Fruit fly (Drosophila melanogaster) whole organism, prepupa: ENCODE data around the gene CG10702.
A peak's percentile ranks its signal among the peaks of the same experiment; 100 is the strongest.

Experiments used
- CG10631 ChIP-seq: fragments of 200-800 bp; sonication (Bioruptor generic); optimal IDR thresholded peaks from 2 replicates; lab custom pipeline; 2016; ENCODE audit warnings: missing biosample characterization, missing genetic modification characterization
- CG11762 ChIP-seq: fragments of 200-800 bp; sonication (Bioruptor generic); optimal IDR thresholded peaks from 3 replicates; lab custom pipeline; 2016; ENCODE audit warnings: missing biosample characterization, missing genetic modification characterization; ENCODE audit not compliant: insufficient read depth
- CG11902 ChIP-seq: fragments of 200-800 bp; sonication (Bioruptor generic); optimal IDR thresholded peaks from 3 replicates; lab custom pipeline; 2016; ENCODE audit warnings: missing biosample characterization, missing genetic modification characterization
- CG15336 ChIP-seq: fragments of 200-800 bp; sonication (Bioruptor generic); IDR thresholded peaks from 2 replicates; pipeline ENCODE4 v1.3.6; 2022; ENCODE audit warnings: missing biosample characterization, missing genetic modification characterization
- CG3032 ChIP-seq: fragments of 200-800 bp; optimal IDR thresholded peaks from 2 replicates; lab custom pipeline; 2019; ENCODE audit warnings: missing biosample characterization, mild to moderate bottlenecking, missing genetic modification characterization, moderate library complexity
- CG31627 ChIP-seq: fragments of 200-800 bp; sonication (Bioruptor generic); optimal IDR thresholded peaks from 3 replicates; lab custom pipeline; 2016; ENCODE audit warnings: missing biosample characterization, missing genetic modification characterization
- CG32006 ChIP-seq: fragments of 200-800 bp; sonication (Bioruptor generic); optimal IDR thresholded peaks from 3 replicates; lab custom pipeline; 2017; ENCODE audit warnings: missing biosample characterization, mild to moderate bottlenecking, missing genetic modification characterization
- CG4318 ChIP-seq: fragments of 200-800 bp; sonication (Bioruptor generic); optimal IDR thresholded peaks from 3 replicates; lab custom pipeline; 2017; ENCODE audit warnings: missing biosample characterization, mild to moderate bottlenecking, missing genetic modification characterization
- CG6163 ChIP-seq: fragments of 200-800 bp; sonication (Bioruptor generic); IDR thresholded peaks from 3 replicates; pipeline ENCODE4 v1.3.6; 2022; ENCODE audit warnings: missing biosample characterization, missing genetic modification characterization
- CG6792 ChIP-seq: fragments of 200-800 bp; sonication (Bioruptor generic); optimal IDR thresholded peaks from 3 replicates; lab custom pipeline; 2016; ENCODE audit warnings: missing biosample characterization, missing genetic modification characterization
- CG6854 ChIP-seq: fragments of 200-800 bp; sonication (Bioruptor generic); optimal IDR thresholded peaks from 2 replicates; lab custom pipeline; 2017; ENCODE audit warnings: missing biosample characterization, mild to moderate bottlenecking, missing genetic modification characterization
- CG7368 ChIP-seq: fragments of 200-800 bp; sonication (Bioruptor generic); optimal IDR thresholded peaks from 3 replicates; lab custom pipeline; 2016; ENCODE audit warnings: missing biosample characterization, missing genetic modification characterization
- CG8119 ChIP-seq: fragments of 200-800 bp; sonication (Bioruptor generic); IDR thresholded peaks from 3 replicates; pipeline ENCODE4 v1.3.6; 2022; ENCODE audit warnings: missing biosample characterization, missing genetic modification characterization
- CG8632 ChIP-seq: fragments of 200-800 bp; sonication (Bioruptor generic); optimal IDR thresholded peaks from 3 replicates; lab custom pipeline; 2016; ENCODE audit warnings: missing biosample characterization, missing genetic modification characterization
- Eip93F ChIP-seq: fragments of 200-800 bp; sonication (Bioruptor generic); optimal IDR thresholded peaks from 2 replicates; lab custom pipeline; 2016; ENCODE audit warnings: missing biosample characterization, mild to moderate bottlenecking, missing genetic modification characterization
- Hr38 ChIP-seq: sonication (Bioruptor generic); optimal IDR thresholded peaks from 2 replicates; lab custom pipeline; 2016; ENCODE audit warnings: missing biosample characterization, missing genetic modification characterization
- Smox ChIP-seq: fragments of 200-800 bp; sonication (Bioruptor generic); optimal IDR thresholded peaks from 3 replicates; lab custom pipeline; 2016; ENCODE audit warnings: missing biosample characterization, missing genetic modification characterization
- Sox15 ChIP-seq: fragments of 200-800 bp; sonication (Bioruptor generic); optimal IDR thresholded peaks from 3 replicates; lab custom pipeline; 2016; ENCODE audit warnings: missing biosample characterization, missing genetic modification characterization
- achi ChIP-seq: fragments of 200-800 bp; sonication (Bioruptor generic); optimal IDR thresholded peaks from 3 replicates; lab custom pipeline; 2016; ENCODE audit warnings: missing biosample characterization, missing genetic modification characterization
- acj6 ChIP-seq: fragments of 200-800 bp; sonication (Bioruptor generic); optimal IDR thresholded peaks from 3 replicates; lab custom pipeline; 2016; ENCODE audit warnings: missing biosample characterization, missing genetic modification characterization
- cyc ChIP-seq: fragments of 200-800 bp; sonication (Bioruptor generic); optimal IDR thresholded peaks from 3 replicates; lab custom pipeline; 2016; ENCODE audit warnings: missing biosample characterization, missing genetic modification characterization
- eg ChIP-seq: fragments of 200-800 bp; sonication (Bioruptor generic); IDR thresholded peaks from 3 replicates; pipeline ENCODE4 v1.3.6; 2022; ENCODE audit warnings: missing biosample characterization, missing genetic modification characterization
- esn ChIP-seq: fragments of 200-800 bp; sonication (Bioruptor generic); optimal IDR thresholded peaks from 2 replicates; lab custom pipeline; 2016; ENCODE audit warnings: missing biosample characterization, mild to moderate bottlenecking, missing genetic modification characterization, moderate library complexity
- fd59A ChIP-seq: fragments of 200-800 bp; sonication (Bioruptor generic); optimal IDR thresholded peaks from 2 replicates; lab custom pipeline; 2017; ENCODE audit warnings: missing biosample characterization, mild to moderate bottlenecking, missing genetic modification characterization, missing genetic modification reagents
- fd85E ChIP-seq: fragments of 200-800 bp; sonication (Bioruptor generic); optimal IDR thresholded peaks from 3 replicates; lab custom pipeline; 2016; ENCODE audit warnings: missing biosample characterization, missing genetic modification characterization
- fkh ChIP-seq: fragments of 200-800 bp; sonication (Bioruptor generic); optimal IDR thresholded peaks from 3 replicates; lab custom pipeline; 2017; ENCODE audit warnings: missing biosample characterization, mild to moderate bottlenecking, missing genetic modification characterization, moderate library complexity
- net ChIP-seq: fragments of 200-800 bp; sonication (Bioruptor generic); optimal IDR thresholded peaks from 3 replicates; lab custom pipeline; 2016; ENCODE audit warnings: missing biosample characterization, missing genetic modification characterization
- salr ChIP-seq, 2 experiments: fragments of 200-800 bp; sonication (Bioruptor generic); optimal IDR thresholded peaks; 3 replicates each; lab custom pipeline; 2016 to 2018; ENCODE audit warnings: missing biosample characterization in 2 of 2, missing genetic modification characterization in 2 of 2, mild to moderate bottlenecking in 1 of 2
- spab ChIP-seq: fragments of 200-800 bp; sonication (Bioruptor generic); optimal IDR thresholded peaks from 2 replicates; lab custom pipeline; 2017; ENCODE audit warnings: missing biosample characterization, mild to moderate bottlenecking, missing genetic modification characterization, missing genetic modification reagents
- svp ChIP-seq: fragments of 200-800 bp; sonication (Bioruptor generic); peaks from one replicate; lab custom pipeline; 2016; ENCODE audit warnings: missing biosample characterization, missing genetic modification characterization
- topi ChIP-seq: fragments of 200-800 bp; sonication (Bioruptor generic); optimal IDR thresholded peaks from 3 replicates; lab custom pipeline; 2016; ENCODE audit warnings: missing biosample characterization, missing genetic modification characterization
- vri ChIP-seq: fragments of 200-800 bp; sonication (Bioruptor generic); optimal IDR thresholded peaks from 3 replicates; lab custom pipeline; 2016; ENCODE audit warnings: missing biosample characterization, mild to moderate bottlenecking, missing genetic modification characterization

CG10702 gene

dm6 chr2L:19104383-19104782, 34.7 kb upstream of the CG10702 start:
- TF ChIP-seq CG10631 (GFP tag; lab: Kevin White, UChicago) = no peak

- peak; percentile 72 for TF ChIP-seq fkh
- TF ChIP-seq cyc (GFP tag; lab: Kevin White, UChicago) = no peak
Observed at dm6 chr2L:19103176-19103921, 33.7 kb upstream of the CG10702 start.

dm6 chr2L:19101744-19102143, 32.1 kb upstream of the CG10702 start, which contains the start of the genes CG17344 and CG43731:
Gene CG17344, plus strand, starts transcription at chr2L:19102044.
Gene CG43731, plus strand, starts transcription at chr2L:19102044.
- TF ChIP-seq Eip93F (GFP tag; lab: Kevin White, UChicago) (no peak), topi (GFP tag; lab: Kevin White, UChicago) (no peak), fd59A (GFP tag; lab: Kevin White, UChicago) (no peak), CG31627 (GFP tag; lab: Kevin White, UChicago) (no peak), salr (GFP tag; optimal IDR thresholded peaks at IDR 0.05; lab: Kevin White, UChicago) (no peak), spab (GFP tag; lab: Kevin White, UChicago) (no peak), CG4318 (GFP tag; lab: Kevin White, UChicago) (no peak), CG11762 (GFP tag; lab: Kevin White, UChicago) (no peak), achi (GFP tag; lab: Kevin White, UChicago) (no peak), CG32006 (GFP tag; lab: Kevin White, UChicago) (no peak), CG6854 (GFP tag; lab: Kevin White, UChicago) (no peak), eg (GFP tag; lab: Robert Waterston, UW) (no peak), net (no peak), CG7368 (GFP tag; lab: Kevin White, UChicago) (no peak), Hr38 (GFP tag; lab: Kevin White, UChicago) (no peak), Smox (GFP tag; lab: Kevin White, UChicago) (no peak), CG11902 (GFP tag; lab: Kevin White, UChicago) (no peak), CG8632 (GFP tag; lab: Kevin White, UChicago) (no peak)

dm6 chr2L:19098668-19099067, 29.0 kb upstream of the CG10702 start:
- TF ChIP-seq fkh (peak; percentile 39), CG15336 (no peak)
- TF ChIP-seq, all 60 proteins: peak for 1

- no peak for TF ChIP-seq CG11902 (GFP tag; lab: Kevin White, UChicago)
- no peak for TF ChIP-seq CG8119
- TF ChIP-seq CG10631 (GFP tag; lab: Kevin White, UChicago) = no peak
- no peak for TF ChIP-seq CG8632 (GFP tag; lab: Kevin White, UChicago)
- no peak for TF ChIP-seq esn
- no peak for TF ChIP-seq net
- TF ChIP-seq CG3032 (tag; lab: Kevin White, UChicago) = no peak
- TF ChIP-seq spab (GFP tag; lab: Kevin White, UChicago) = no peak
- TF ChIP-seq Eip93F (GFP tag; lab: Kevin White, UChicago) = no peak
- TF ChIP-seq CG6792 (GFP tag; lab: Kevin White, UChicago) = no peak
- TF ChIP-seq Smox (GFP tag; lab: Kevin White, UChicago) = no peak
- TF ChIP-seq cyc (GFP tag; lab: Kevin White, UChicago) = no peak
- TF ChIP-seq fd85E = no peak
- TF ChIP-seq svp (GFP tag; lab: Kevin White, UChicago) = no peak
- TF ChIP-seq acj6 (GFP tag; lab: Kevin White, UChicago) = no peak
- TF ChIP-seq Sox15 = no peak
- TF ChIP-seq CG11762 (GFP tag; lab: Kevin White, UChicago) = no peak
- TF ChIP-seq CG6163 (GFP tag; lab: Robert Waterston, UW) = no peak
- TF ChIP-seq vri = no peak
- TF ChIP-seq topi (GFP tag; lab: Kevin White, UChicago) = no peak
Observed at dm6 chr2L:19097374-19097773, 27.7 kb upstream of the CG10702 start.
